Worm (Caenorhabditis elegans) whole organism, young adult: ENCODE results near the gene F35B3.4.
A peak's percentile ranks its signal among the peaks of the same experiment; 100 is the strongest.

Experiments used
- B0019.2 ChIP-seq: fragments of 200-800 bp; sonication (Bioruptor generic); conservative IDR thresholded peaks from 2 replicates; pipeline ENCODE4 v1.3.6; 2022; ENCODE audit warnings: missing genetic modification reagents, missing genetic modification characterization, missing compliant biosample characterization
- C06A6.2 ChIP-seq: fragments of 200-800 bp; sonication (Bioruptor generic); conservative IDR thresholded peaks from 2 replicates; pipeline ENCODE4 v1.3.6; 2022; ENCODE audit warnings: missing genetic modification characterization, missing compliant biosample characterization
- D2030.7 ChIP-seq: fragments of 200-800 bp; sonication (Bioruptor generic); IDR thresholded peaks from 2 replicates; pipeline ENCODE4 v1.3.6; 2022; ENCODE audit warnings: missing genetic modification reagents, missing genetic modification characterization, missing compliant biosample characterization
- F57A8.1 ChIP-seq: fragments of 200-800 bp; sonication (Bioruptor generic); optimal IDR thresholded peaks from 2 replicates; lab custom pipeline; 2018; ENCODE audit warnings: mild to moderate bottlenecking, missing genetic modification characterization, moderate library complexity, missing compliant biosample characterization
- K11D2.4 ChIP-seq: fragments of 200-800 bp; sonication (Bioruptor generic); IDR thresholded peaks from 2 replicates; pipeline ENCODE4 v1.3.6; 2022; ENCODE audit warnings: missing genetic modification reagents, missing genetic modification characterization, missing compliant biosample characterization
- K12H6.12 ChIP-seq: fragments of 200-800 bp; sonication (Bioruptor generic); optimal IDR thresholded peaks from 2 replicates; lab custom pipeline; 2018; ENCODE audit warnings: mild to moderate bottlenecking, missing genetic modification characterization, missing compliant biosample characterization
- Y53F4B.3 ChIP-seq: fragments of 200-800 bp; sonication (Bioruptor generic); IDR thresholded peaks from 2 replicates; pipeline ENCODE4 v1.3.6; 2022; ENCODE audit warnings: missing genetic modification reagents, missing genetic modification characterization, missing compliant biosample characterization
- Y53G8AR.9 ChIP-seq: fragments of 200-800 bp; sonication (Bioruptor generic); conservative IDR thresholded peaks from 2 replicates; pipeline ENCODE4 v1.3.6; 2022; ENCODE audit warnings: missing genetic modification reagents, missing genetic modification characterization, missing compliant biosample characterization
- Y79H2A.3 ChIP-seq: fragments of 200-800 bp; sonication (Bioruptor generic); conservative IDR thresholded peaks from 2 replicates; pipeline ENCODE4 v1.3.6; 2022; ENCODE audit warnings: missing genetic modification reagents, missing genetic modification characterization, missing compliant biosample characterization
- ZK185.1 ChIP-seq: sonication (generic microtip); optimal IDR thresholded peaks from 2 replicates; lab custom pipeline; 2016; ENCODE audit warnings: mild to moderate bottlenecking, missing genetic modification characterization, missing compliant biosample characterization; ENCODE audit not compliant: poor library complexity, severe bottlenecking
- akir-1 ChIP-seq: fragments of 200-800 bp; sonication (Bioruptor generic); optimal IDR thresholded peaks from 2 replicates; lab custom pipeline; 2018; ENCODE audit warnings: mild to moderate bottlenecking, missing genetic modification characterization, moderate library complexity, missing compliant biosample characterization
- atf-7 ChIP-seq: sonication (generic microtip); optimal IDR thresholded peaks from 2 replicates; lab custom pipeline; 2017; ENCODE audit warnings: mild to moderate bottlenecking, missing genetic modification characterization, missing compliant biosample characterization
- attf-6 ChIP-seq: fragments of 200-800 bp; sonication (Bioruptor generic); IDR thresholded peaks from 2 replicates; pipeline ENCODE4 v1.3.6; 2022; ENCODE audit warnings: missing genetic modification reagents, missing genetic modification characterization, missing compliant biosample characterization
- ceh-100 ChIP-seq: fragments of 200-800 bp; sonication (Bioruptor generic); IDR thresholded peaks from 2 replicates; pipeline ENCODE4 v1.3.6; 2022; ENCODE audit warnings: missing genetic modification reagents, missing genetic modification characterization, missing compliant biosample characterization
- ceh-27 ChIP-seq: fragments of 200-800 bp; sonication (Bioruptor generic); optimal IDR thresholded peaks from 2 replicates; lab custom pipeline; 2018; ENCODE audit warnings: mild to moderate bottlenecking, missing genetic modification characterization, moderate library complexity, missing compliant biosample characterization
- ceh-58 ChIP-seq: fragments of 200-800 bp; sonication (Bioruptor generic); IDR thresholded peaks from 2 replicates; pipeline ENCODE4 v1.3.6; 2022; ENCODE audit warnings: missing genetic modification characterization, missing compliant biosample characterization
- chd-7 ChIP-seq: sonication (generic microtip); optimal IDR thresholded peaks from 2 replicates; lab custom pipeline; 2016; ENCODE audit warnings: mild to moderate bottlenecking, missing genetic modification characterization, moderate library complexity, missing compliant biosample characterization
- efl-1 ChIP-seq: fragments of 150-350 bp; optimal IDR thresholded peaks from 2 replicates; lab custom pipeline; 2014; ENCODE audit warnings: missing biosample characterization, missing genetic modification reagents, missing genetic modification characterization
- egl-18 ChIP-seq: fragments of 200-800 bp; sonication (Bioruptor generic); IDR thresholded peaks from 2 replicates; pipeline ENCODE4 v1.3.6; 2022; ENCODE audit warnings: missing genetic modification reagents, missing genetic modification characterization, missing compliant biosample characterization
- egrh-3 ChIP-seq: fragments of 200-800 bp; sonication (Bioruptor generic); IDR thresholded peaks from 2 replicates; pipeline ENCODE4 v1.3.6; 2022; ENCODE audit warnings: missing genetic modification reagents, missing genetic modification characterization, missing compliant biosample characterization
- fkh-3 ChIP-seq: sonication (generic microtip); optimal IDR thresholded peaks from 2 replicates; lab custom pipeline; 2016; ENCODE audit warnings: mild to moderate bottlenecking, missing genetic modification characterization, missing compliant biosample characterization
- gei-17 ChIP-seq: fragments of 200-800 bp; sonication (Bioruptor generic); optimal IDR thresholded peaks from 2 replicates; lab custom pipeline; 2018; ENCODE audit warnings: mild to moderate bottlenecking, missing genetic modification characterization, missing compliant biosample characterization
- hmg-1.2 ChIP-seq: fragments of 200-800 bp; sonication (Bioruptor generic); IDR thresholded peaks from 2 replicates; pipeline ENCODE4 v1.3.6; 2022; ENCODE audit warnings: missing genetic modification reagents, missing genetic modification characterization, missing compliant biosample characterization
- let-607 ChIP-seq, 2 experiments: fragments of 200-800 bp in 1 of 2; sonication (Bioruptor generic) in 1 of 2; sonication (generic microtip) in 1 of 2; optimal IDR thresholded peaks; 2 replicates each; lab custom pipeline; 2016 to 2018; ENCODE audit warnings: mild to moderate bottlenecking in 2 of 2, missing compliant biosample characterization in 2 of 2, missing genetic modification characterization in 2 of 2, moderate library complexity in 2 of 2, missing genotype in 1 of 2
- lin-35 ChIP-seq, 3 experiments: fragments of 150-350 bp in 2 of 3; sonication (generic microtip) in 1 of 3; optimal IDR thresholded peaks; 2 replicates each; lab custom pipeline; 2014 to 2018; ENCODE audit warnings: missing biosample characterization in 3 of 3, missing genetic modification characterization in 3 of 3, missing genetic modification reagents in 3 of 3
- lsy-27 ChIP-seq: sonication (generic microtip); optimal IDR thresholded peaks from 2 replicates; lab custom pipeline; 2017; ENCODE audit warnings: missing genetic modification characterization, mild to moderate bottlenecking, missing compliant biosample characterization, antibody characterized with exemption, missing genotype, borderline replicate concordance; ENCODE audit not compliant: insufficient read depth
- nhr-80 ChIP-seq: sonication (generic microtip); optimal IDR thresholded peaks from 2 replicates; lab custom pipeline; 2016; ENCODE audit warnings: missing genetic modification characterization, missing compliant biosample characterization
- pha-4 ChIP-seq: fragments of 150-350 bp; sonication (generic microtip); optimal IDR thresholded peaks from 2 replicates; lab custom pipeline; 2014; ENCODE audit warnings: missing biosample characterization, missing genetic modification reagents, missing genetic modification characterization
- rec-8 ChIP-seq, 2 experiments: sonication (generic microtip); optimal IDR thresholded peaks; 2 replicates each; lab custom pipeline; 2016; ENCODE audit warnings: mild to moderate bottlenecking in 2 of 2, missing genetic modification characterization in 2 of 2, missing genetic modification reagents in 2 of 2, missing genotype in 2 of 2, missing biosample characterization in 1 of 2, missing compliant biosample characterization in 1 of 2, moderate library complexity in 1 of 2
- repo-1 ChIP-seq: sonication (generic microtip); optimal IDR thresholded peaks from 2 replicates; lab custom pipeline; 2017; ENCODE audit warnings: mild to moderate bottlenecking, missing genetic modification characterization, missing compliant biosample characterization
- tlf-1 ChIP-seq: fragments of 200-800 bp; sonication (Bioruptor generic); optimal IDR thresholded peaks from 2 replicates; lab custom pipeline; 2018; ENCODE audit warnings: mild to moderate bottlenecking, missing genetic modification characterization, missing compliant biosample characterization
- unc-62 ChIP-seq: fragments of 150-350 bp; optimal IDR thresholded peaks from 2 replicates; lab custom pipeline; 2014; ENCODE audit warnings: missing biosample characterization, missing genetic modification reagents, missing genetic modification characterization
- zfh-2 ChIP-seq: fragments of 200-800 bp; sonication (Bioruptor generic); conservative IDR thresholded peaks from 2 replicates; pipeline ENCODE4 v1.3.6; 2022; ENCODE audit warnings: missing genetic modification reagents, missing genetic modification characterization, missing compliant biosample characterization
- ztf-25 ChIP-seq: fragments of 200-800 bp; sonication (Bioruptor generic); IDR thresholded peaks from 2 replicates; pipeline ENCODE4 v1.3.6; 2022; ENCODE audit warnings: missing genetic modification reagents, missing genetic modification characterization, missing compliant biosample characterization
- ztf-28 ChIP-seq: fragments of 200-800 bp; sonication (Bioruptor generic); IDR thresholded peaks from 2 replicates; pipeline ENCODE4 v1.3.6; 2022; ENCODE audit warnings: missing genetic modification reagents, missing genetic modification characterization, missing compliant biosample characterization

F35B3.4 gene

DNA sequence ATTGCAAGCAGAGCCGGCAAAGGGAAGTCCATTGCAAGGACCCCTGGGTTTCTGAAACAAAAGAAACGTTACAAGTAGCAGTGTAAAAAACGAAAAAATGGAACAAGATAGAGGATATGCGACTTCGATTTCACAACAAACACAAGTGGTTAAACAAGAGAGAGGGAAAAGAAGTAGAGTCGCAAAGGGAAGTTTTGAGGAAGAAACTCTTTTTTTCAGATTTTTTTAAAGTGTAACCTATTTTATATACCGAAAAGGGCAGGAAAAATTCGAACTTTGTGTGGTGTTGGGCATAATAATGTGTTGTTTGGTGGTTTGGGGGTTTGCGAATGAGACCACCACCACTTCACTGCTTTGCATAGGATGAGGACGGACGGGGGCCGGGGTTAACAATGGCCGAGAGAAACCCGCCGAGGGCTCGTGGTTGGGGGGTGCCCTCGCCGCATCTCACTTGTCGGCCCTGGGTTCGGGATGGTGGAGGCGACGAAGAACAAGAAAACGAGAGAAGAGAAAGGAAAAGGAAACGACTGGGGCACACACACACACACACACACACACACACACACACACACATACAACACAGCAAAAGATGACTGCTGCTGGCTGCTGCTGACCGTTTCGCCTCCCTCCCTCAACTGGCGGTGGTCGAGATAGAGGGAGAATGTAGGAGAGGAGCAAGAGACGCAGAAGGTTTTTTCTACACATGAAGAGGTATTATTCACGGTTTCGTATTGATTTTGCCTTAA is 9.6 kb upstream of the F35B3.4 start, which contains the start of gene ptrn-1 (continued):
- TF ChIP-seq let-607 (tag; optimal IDR thresholded peaks at IDR 0.05; lab: Kevin White, UChicago) = peak in 1 of 2 experiments; percentile 59
- peak; percentile 61 for TF ChIP-seq K11D2.4 (GFP tag; lab: Robert Waterston, UW)
- TF ChIP-seq repo-1 (tag; lab: Kevin White, UChicago) = peak; percentile 19
- TF ChIP-seq K12H6.12 = peak; percentile 81

ce11 chrX:17019098-17019497 is 1.7 kb downstream of the F35B3.4 start:
- TF ChIP-seq B0019.2 (GFP tag; lab: Robert Waterston, UW) = no peak
- TF ChIP-seq tlf-1 (GFP tag; lab: Kevin White, UChicago) = no peak
- no peak for TF ChIP-seq F57A8.1 (GFP tag; lab: Kevin White, UChicago)
- TF ChIP-seq D2030.7 (GFP tag; lab: Robert Waterston, UW) = no peak
- TF ChIP-seq lsy-27 (tag; lab: Kevin White, UChicago) = no peak
- no peak for TF ChIP-seq lin-35 (GFP tag; optimal IDR thresholded peaks at IDR 0.05; lab: Kevin White, UChicago)
- TF ChIP-seq ceh-100 = no peak
- TF ChIP-seq gei-17 (GFP tag; lab: Kevin White, UChicago) = no peak
- TF ChIP-seq attf-6 (GFP tag; lab: Robert Waterston, UW) = no peak
- TF ChIP-seq ZK185.1 (tag; lab: Kevin White, UChicago) = no peak
- TF ChIP-seq chd-7 (tag; lab: Kevin White, UChicago) = no peak
- TF ChIP-seq K12H6.12 = no peak
- TF ChIP-seq unc-62 (GFP tag; lab: Kevin White, UChicago) = no peak
- TF ChIP-seq efl-1 (GFP tag; lab: Kevin White, UChicago) = no peak
- TF ChIP-seq C06A6.2 = no peak
- no peak for TF ChIP-seq akir-1 (GFP tag; lab: Kevin White, UChicago)
- TF ChIP-seq pha-4 (tag; lab: Kevin White, UChicago) = no peak
- no peak for TF ChIP-seq nhr-80 (tag; lab: Kevin White, UChicago)
- TF ChIP-seq ztf-25 (GFP tag; lab: Robert Waterston, UW) = no peak

- TF ChIP-seq K11D2.4 (GFP tag; lab: Robert Waterston, UW) = no peak
- no peak for TF ChIP-seq atf-7
- no peak for TF ChIP-seq hmg-1.2 (GFP tag; lab: Robert Waterston, UW)
- no peak for TF ChIP-seq fkh-3 (tag; lab: Kevin White, UChicago)
- no peak for TF ChIP-seq Y79H2A.3 (GFP tag; lab: Robert Waterston, UW)
- TF ChIP-seq ceh-27 (GFP tag; lab: Kevin White, UChicago) = no peak
- TF ChIP-seq ztf-28 = no peak
- TF ChIP-seq Y53G8AR.9 (GFP tag; lab: Robert Waterston, UW) = no peak
- no peak for TF ChIP-seq egl-18 (GFP tag; lab: Robert Waterston, UW)
- TF ChIP-seq Y53F4B.3 = no peak
- no peak for TF ChIP-seq egrh-3
- no peak for TF ChIP-seq repo-1 (tag; lab: Kevin White, UChicago)
- no peak for TF ChIP-seq ceh-58
Observed at ce11 chrX:17013162-17013561, 7.6 kb downstream of the F35B3.4 start, which contains the start of gene F35B3.3. TSS of gene F35B3.3 (plus strand) at chrX:17013462.

ce11 chrX:17006843-17007242 is 13.9 kb downstream of the F35B3.4 start:
- no peak for TF ChIP-seq rec-8 (tag; optimal IDR thresholded peaks at IDR 0.05; lab: Kevin White, UChicago)
- TF ChIP-seq zfh-2 (GFP tag; lab: Robert Waterston, UW) = peak; percentile 94
- TF ChIP-seq egrh-3 = peak; percentile 75
- TF ChIP-seq, all 124 proteins: peak for 2
